Worm (Caenorhabditis elegans): ENCODE data around the gene ttr-14.

DNA sequence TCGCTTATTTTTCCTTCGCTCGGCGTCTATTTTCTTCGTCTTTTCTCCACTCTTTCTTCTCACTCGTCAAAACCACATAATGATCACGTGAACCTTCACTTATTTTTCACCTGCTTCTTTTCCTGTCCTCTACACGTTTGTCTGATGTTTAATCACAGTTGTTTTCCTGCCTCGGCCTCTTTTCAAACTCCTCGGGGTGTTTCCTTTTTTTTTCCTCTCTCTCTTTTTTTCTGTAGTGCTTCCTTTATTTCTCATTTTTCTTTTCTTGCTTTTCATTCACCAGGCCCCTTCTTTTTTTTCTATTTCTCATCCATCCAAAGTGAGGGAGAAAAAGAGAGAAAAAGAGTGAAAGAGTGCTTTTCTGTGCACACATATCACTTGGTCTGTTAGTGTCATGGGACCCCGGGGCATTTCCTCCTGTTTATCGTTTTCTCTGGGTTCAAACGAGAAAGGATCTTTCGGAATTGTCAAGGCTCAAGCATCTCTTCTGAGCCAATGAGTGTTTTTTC lies 16.3 kb upstream of the ttr-14 start:
- TF ChIP-seq him-1 (tag; optimal IDR thresholded peaks at IDR 0.05), result peak; percentile 83
- TF ChIP-seq dao-5 (tag; optimal IDR thresholded peaks at IDR 0.05), result no peak
- peak; percentile 48 for TF ChIP-seq W03F9.2 (tag; optimal IDR thresholded peaks at IDR 0.05)
